Fruit fly (Drosophila melanogaster) whole organism, prepupa: ENCODE measurements around the gene CG34310.

Experiments
- Blimp-1 ChIP-seq: fragments of 200-800 bp; sonication (Bioruptor generic); optimal IDR thresholded peaks from 3 replicates; lab custom pipeline; 2017; ENCODE audit warnings: missing biosample characterization, missing genetic modification characterization, mild to moderate bottlenecking, moderate library complexity, missing genetic modification reagents
- CG10631 ChIP-seq: fragments of 200-800 bp; sonication (Bioruptor generic); optimal IDR thresholded peaks from 2 replicates; lab custom pipeline; 2016; ENCODE audit warnings: missing biosample characterization, missing genetic modification characterization
- CG10669 ChIP-seq: fragments of 200-800 bp; sonication (Bioruptor generic); optimal IDR thresholded peaks from 3 replicates; lab custom pipeline; 2018; ENCODE audit warnings: missing biosample characterization, mild to moderate bottlenecking, missing genetic modification characterization, moderate library complexity
- CG11294 ChIP-seq: fragments of 200-800 bp; sonication (Bioruptor generic); IDR thresholded peaks from 2 replicates; pipeline ENCODE4 v1.3.6; 2022; ENCODE audit warnings: missing biosample characterization, missing genetic modification characterization
- CG11762 ChIP-seq: fragments of 200-800 bp; sonication (Bioruptor generic); optimal IDR thresholded peaks from 3 replicates; lab custom pipeline; 2016; ENCODE audit warnings: missing biosample characterization, missing genetic modification characterization; ENCODE audit not compliant: insufficient read depth
- CG15336 ChIP-seq: fragments of 200-800 bp; sonication (Bioruptor generic); IDR thresholded peaks from 2 replicates; pipeline ENCODE4 v1.3.6; 2022; ENCODE audit warnings: missing biosample characterization, missing genetic modification characterization
- CG16779 ChIP-seq: fragments of 200-800 bp; sonication (Bioruptor generic); optimal IDR thresholded peaks from 3 replicates; lab custom pipeline; 2017; ENCODE audit warnings: missing biosample characterization, mild to moderate bottlenecking, missing genetic modification characterization
- CG3032 ChIP-seq: fragments of 200-800 bp; optimal IDR thresholded peaks from 2 replicates; lab custom pipeline; 2019; ENCODE audit warnings: missing biosample characterization, mild to moderate bottlenecking, missing genetic modification characterization, moderate library complexity
- CG31627 ChIP-seq: fragments of 200-800 bp; sonication (Bioruptor generic); optimal IDR thresholded peaks from 3 replicates; lab custom pipeline; 2016; ENCODE audit warnings: missing biosample characterization, missing genetic modification characterization
- CG34406 ChIP-seq: fragments of 200-800 bp; sonication (Bioruptor generic); optimal IDR thresholded peaks from 3 replicates; lab custom pipeline; 2016; ENCODE audit warnings: missing biosample characterization, missing genetic modification characterization
- CG3919 ChIP-seq: fragments of 200-800 bp; sonication (Bioruptor generic); optimal IDR thresholded peaks from 3 replicates; lab custom pipeline; 2016; ENCODE audit warnings: missing biosample characterization, missing genetic modification characterization
- CG4318 ChIP-seq: fragments of 200-800 bp; sonication (Bioruptor generic); optimal IDR thresholded peaks from 3 replicates; lab custom pipeline; 2017; ENCODE audit warnings: missing biosample characterization, mild to moderate bottlenecking, missing genetic modification characterization
- CG6276 ChIP-seq: fragments of 200-800 bp; sonication (Bioruptor generic); optimal IDR thresholded peaks from 2 replicates; lab custom pipeline; 2017; ENCODE audit warnings: missing biosample characterization, mild to moderate bottlenecking, missing genetic modification characterization
- CG6792 ChIP-seq: fragments of 200-800 bp; sonication (Bioruptor generic); optimal IDR thresholded peaks from 3 replicates; lab custom pipeline; 2016; ENCODE audit warnings: missing biosample characterization, missing genetic modification characterization
- CG6808 ChIP-seq: fragments of 200-800 bp; sonication (Bioruptor generic); optimal IDR thresholded peaks from 3 replicates; lab custom pipeline; 2017; ENCODE audit warnings: missing biosample characterization, missing genetic modification characterization, mild to moderate bottlenecking, moderate library complexity, missing genetic modification reagents
- CG6854 ChIP-seq: fragments of 200-800 bp; sonication (Bioruptor generic); optimal IDR thresholded peaks from 2 replicates; lab custom pipeline; 2017; ENCODE audit warnings: missing biosample characterization, mild to moderate bottlenecking, missing genetic modification characterization
- CG8119 ChIP-seq: fragments of 200-800 bp; sonication (Bioruptor generic); IDR thresholded peaks from 3 replicates; pipeline ENCODE4 v1.3.6; 2022; ENCODE audit warnings: missing biosample characterization, missing genetic modification characterization
- CG8319 ChIP-seq: fragments of 200-800 bp; sonication (Bioruptor generic); optimal IDR thresholded peaks from 3 replicates; lab custom pipeline; 2016; ENCODE audit warnings: missing biosample characterization, missing genetic modification characterization
- CG9139 ChIP-seq: fragments of 200-800 bp; sonication (Bioruptor generic); optimal IDR thresholded peaks from 3 replicates; lab custom pipeline; 2017; ENCODE audit warnings: missing biosample characterization, mild to moderate bottlenecking, missing genetic modification characterization
- Eip75B ChIP-seq: fragments of 200-800 bp; sonication (Bioruptor generic); optimal IDR thresholded peaks from 3 replicates; lab custom pipeline; 2016; ENCODE audit warnings: missing biosample characterization, missing genetic modification characterization
- Eip78C ChIP-seq: fragments of 200-800 bp; sonication (Bioruptor generic); peaks from one replicate; lab custom pipeline; 2016; ENCODE audit warnings: missing biosample characterization, missing genetic modification characterization
- Eip93F ChIP-seq: fragments of 200-800 bp; sonication (Bioruptor generic); optimal IDR thresholded peaks from 2 replicates; lab custom pipeline; 2016; ENCODE audit warnings: missing biosample characterization, mild to moderate bottlenecking, missing genetic modification characterization
- Ets96B ChIP-seq: fragments of 200-800 bp; optimal IDR thresholded peaks from 2 replicates; lab custom pipeline; 2019; ENCODE audit warnings: missing biosample characterization, mild to moderate bottlenecking, missing genetic modification characterization, moderate library complexity
- Gug ChIP-seq: fragments of 200-800 bp; sonication (Bioruptor generic); IDR thresholded peaks from 2 replicates; pipeline ENCODE4 v1.3.6; 2022; ENCODE audit warnings: missing biosample characterization, missing genetic modification characterization
- Hr38 ChIP-seq: sonication (Bioruptor generic); optimal IDR thresholded peaks from 2 replicates; lab custom pipeline; 2016; ENCODE audit warnings: missing biosample characterization, missing genetic modification characterization
- Hr39 ChIP-seq: fragments of 200-800 bp; sonication (Bioruptor generic); optimal IDR thresholded peaks from 2 replicates; lab custom pipeline; 2016; ENCODE audit warnings: missing biosample characterization, missing genetic modification characterization
- Hr4 ChIP-seq: fragments of 200-800 bp; sonication (Bioruptor generic); optimal IDR thresholded peaks from 3 replicates; lab custom pipeline; 2016; ENCODE audit warnings: missing biosample characterization, missing genetic modification characterization
- Lpt ChIP-seq: fragments of 200-800 bp; sonication (Bioruptor generic); optimal IDR thresholded peaks from 3 replicates; lab custom pipeline; 2016; ENCODE audit warnings: missing biosample characterization, missing genetic modification characterization
- Met ChIP-seq: fragments of 200-800 bp; sonication (Bioruptor generic); optimal IDR thresholded peaks from 3 replicates; lab custom pipeline; 2016; ENCODE audit warnings: missing biosample characterization, missing genetic modification characterization
- OdsH ChIP-seq: fragments of 200-800 bp; sonication (Bioruptor generic); optimal IDR thresholded peaks from 3 replicates; lab custom pipeline; 2016; ENCODE audit warnings: missing biosample characterization, missing genetic modification characterization
- Smox ChIP-seq: fragments of 200-800 bp; sonication (Bioruptor generic); optimal IDR thresholded peaks from 3 replicates; lab custom pipeline; 2016; ENCODE audit warnings: missing biosample characterization, missing genetic modification characterization
- Sox102F ChIP-seq: fragments of 200-800 bp; sonication (Bioruptor generic); optimal IDR thresholded peaks from 2 replicates; lab custom pipeline; 2016; ENCODE audit warnings: missing biosample characterization, mild to moderate bottlenecking, missing genetic modification characterization
- Sox14 ChIP-seq: fragments of 200-800 bp; sonication (Bioruptor generic); optimal IDR thresholded peaks from 3 replicates; lab custom pipeline; 2016; ENCODE audit warnings: missing biosample characterization, missing genetic modification characterization
- Sox15 ChIP-seq: fragments of 200-800 bp; sonication (Bioruptor generic); optimal IDR thresholded peaks from 3 replicates; lab custom pipeline; 2016; ENCODE audit warnings: missing biosample characterization, missing genetic modification characterization
- achi ChIP-seq: fragments of 200-800 bp; sonication (Bioruptor generic); optimal IDR thresholded peaks from 3 replicates; lab custom pipeline; 2016; ENCODE audit warnings: missing biosample characterization, missing genetic modification characterization
- dac ChIP-seq: fragments of 200-800 bp; sonication (Bioruptor generic); optimal IDR thresholded peaks from 2 replicates; lab custom pipeline; 2017; ENCODE audit warnings: missing biosample characterization, mild to moderate bottlenecking, missing genetic modification characterization
- dsx ChIP-seq: fragments of 200-800 bp; optimal IDR thresholded peaks from 3 replicates; lab custom pipeline; 2019; ENCODE audit warnings: missing biosample characterization, mild to moderate bottlenecking, missing genetic modification characterization, moderate library complexity; ENCODE audit not compliant: poor library complexity, severe bottlenecking
- eg ChIP-seq: fragments of 200-800 bp; sonication (Bioruptor generic); IDR thresholded peaks from 3 replicates; pipeline ENCODE4 v1.3.6; 2022; ENCODE audit warnings: missing biosample characterization, missing genetic modification characterization
- esn ChIP-seq: fragments of 200-800 bp; sonication (Bioruptor generic); optimal IDR thresholded peaks from 2 replicates; lab custom pipeline; 2016; ENCODE audit warnings: missing biosample characterization, mild to moderate bottlenecking, missing genetic modification characterization, moderate library complexity
- fd59A ChIP-seq: fragments of 200-800 bp; sonication (Bioruptor generic); optimal IDR thresholded peaks from 2 replicates; lab custom pipeline; 2017; ENCODE audit warnings: missing biosample characterization, mild to moderate bottlenecking, missing genetic modification characterization, missing genetic modification reagents
- lz ChIP-seq: fragments of 200-800 bp; sonication (Bioruptor generic); optimal IDR thresholded peaks from 3 replicates; lab custom pipeline; 2016; ENCODE audit warnings: missing biosample characterization, missing genetic modification characterization
- net ChIP-seq: fragments of 200-800 bp; sonication (Bioruptor generic); optimal IDR thresholded peaks from 3 replicates; lab custom pipeline; 2016; ENCODE audit warnings: missing biosample characterization, missing genetic modification characterization
- pdm3 ChIP-seq: fragments of 200-800 bp; sonication (Bioruptor generic); optimal IDR thresholded peaks from 3 replicates; lab custom pipeline; 2016; ENCODE audit warnings: missing biosample characterization, missing genetic modification characterization
- salr ChIP-seq, 2 experiments: fragments of 200-800 bp; sonication (Bioruptor generic); optimal IDR thresholded peaks; 3 replicates each; lab custom pipeline; 2016 to 2018; ENCODE audit warnings: missing biosample characterization in 2 of 2, missing genetic modification characterization in 2 of 2, mild to moderate bottlenecking in 1 of 2
- spab ChIP-seq: fragments of 200-800 bp; sonication (Bioruptor generic); optimal IDR thresholded peaks from 2 replicates; lab custom pipeline; 2017; ENCODE audit warnings: missing biosample characterization, mild to moderate bottlenecking, missing genetic modification characterization, missing genetic modification reagents
- ss ChIP-seq, 2 experiments: fragments of 200-800 bp; sonication (Bioruptor generic); optimal IDR thresholded peaks; 2 replicates in 1 of 2; 3 replicates in 1 of 2; lab custom pipeline; 2017 to 2018; ENCODE audit warnings: mild to moderate bottlenecking in 2 of 2, missing biosample characterization in 2 of 2, missing genetic modification characterization in 2 of 2, moderate library complexity in 1 of 2
- svp ChIP-seq: fragments of 200-800 bp; sonication (Bioruptor generic); peaks from one replicate; lab custom pipeline; 2016; ENCODE audit warnings: missing biosample characterization, missing genetic modification characterization
- vri ChIP-seq: fragments of 200-800 bp; sonication (Bioruptor generic); optimal IDR thresholded peaks from 3 replicates; lab custom pipeline; 2016; ENCODE audit warnings: missing biosample characterization, mild to moderate bottlenecking, missing genetic modification characterization

Gene CG34310

dm6 chr2L:6644421-6645059 is 18.9 kb upstream of the CG34310 start (continued):
- TF ChIP-seq CG3919 (GFP tag; lab: Kevin White, UChicago) (no peak), CG3032 (tag; lab: Kevin White, UChicago) (no peak), ss (GFP tag; optimal IDR thresholded peaks at IDR 0.05; lab: Kevin White, UChicago) (peak in 1 of 2 experiments; percentile 52), Sox102F (GFP tag; lab: Kevin White, UChicago) (peak; percentile 1), Blimp-1 (no peak), CG15336 (no peak), vri (peak; percentile 72), Lpt (GFP tag; lab: Kevin White, UChicago) (no peak), salr (GFP tag; optimal IDR thresholded peaks at IDR 0.05; lab: Kevin White, UChicago) (no peak), spab (no peak), CG6854 (GFP tag; lab: Kevin White, UChicago) (no peak), CG31627 (GFP tag; lab: Kevin White, UChicago) (no peak), Gug (GFP tag; lab: Robert Waterston, UW) (no peak), svp (GFP tag; lab: Kevin White, UChicago) (peak; percentile 71), Hr4 (no peak), Smox (GFP tag; lab: Kevin White, UChicago) (no peak), CG8119 (GFP tag; lab: Robert Waterston, UW) (0 out of 3 replicates have a peak, but pooled peaks have one; percentile 26), CG10631 (GFP tag; lab: Kevin White, UChicago) (no peak), CG9139 (no peak), fd59A (GFP tag; lab: Kevin White, UChicago) (no peak), pdm3 (GFP tag; lab: Kevin White, UChicago) (no peak), Hr39 (GFP tag; lab: Kevin White, UChicago) (no peak), Eip93F (GFP tag; lab: Kevin White, UChicago) (peak; percentile 44), CG34406 (no peak), CG8319 (GFP tag; lab: Kevin White, UChicago) (no peak)
- TF ChIP-seq, all 60 proteins: peak for 13

- TF ChIP-seq dac (GFP tag; lab: Kevin White, UChicago) = peak; percentile 97
- peak; percentile 99 for TF ChIP-seq eg
- TF ChIP-seq esn (GFP tag; lab: Kevin White, UChicago) = peak; percentile 97
- TF ChIP-seq CG6792 = peak; percentile 91
- TF ChIP-seq CG3032 (tag; lab: Kevin White, UChicago) = peak; percentile 84
- TF ChIP-seq OdsH (GFP tag; lab: Kevin White, UChicago) = peak; percentile 96
- peak; percentile 98 for TF ChIP-seq Eip78C (GFP tag; lab: Kevin White, UChicago)
- TF ChIP-seq fd59A (GFP tag; lab: Kevin White, UChicago) = peak; percentile 73
- TF ChIP-seq Met (GFP tag; lab: Kevin White, UChicago) = peak; percentile 95
- peak; percentile 83 for TF ChIP-seq CG6808 (GFP tag; lab: Kevin White, UChicago)
- TF ChIP-seq CG6276 (GFP tag; lab: Kevin White, UChicago) = peak; percentile 99
- peak; percentile 86 for TF ChIP-seq spab
- TF ChIP-seq Sox14 (GFP tag; lab: Kevin White, UChicago) = peak; percentile 97
- peak; percentile 75 for TF ChIP-seq dsx (GFP tag; lab: Kevin White, UChicago)
- peak; percentile 96 for TF ChIP-seq CG11294 (GFP tag; lab: Robert Waterston, UW)
- peak; percentile 80 for TF ChIP-seq CG9139
- TF ChIP-seq CG10669 (GFP tag; lab: Kevin White, UChicago) = peak; percentile 89
- TF ChIP-seq Eip75B (GFP tag; lab: Kevin White, UChicago) = peak; percentile 95
- peak; percentile 98 for TF ChIP-seq svp (GFP tag; lab: Kevin White, UChicago)
- TF ChIP-seq CG4318 = peak; percentile 96
- peak; percentile 89 for TF ChIP-seq Hr38 (GFP tag; lab: Kevin White, UChicago)
- TF ChIP-seq Gug (GFP tag; lab: Robert Waterston, UW) = peak; percentile 94
- peak; percentile 91 for TF ChIP-seq CG11762 (GFP tag; lab: Kevin White, UChicago)
- TF ChIP-seq Sox15 = peak; percentile 86
- TF ChIP-seq Ets96B (tag; lab: Kevin White, UChicago) = peak; percentile 89
- TF ChIP-seq CG16779 = peak; percentile 90
- peak; percentile 96 for TF ChIP-seq lz (GFP tag; lab: Kevin White, UChicago)
- TF ChIP-seq net (GFP tag; lab: Kevin White, UChicago) = peak; percentile 98
- TF ChIP-seq Smox (GFP tag; lab: Kevin White, UChicago) = peak; percentile 95
- peak; percentile 98 for TF ChIP-seq CG15336
- TF ChIP-seq achi (GFP tag; lab: Kevin White, UChicago) = peak; percentile 95
- peak; percentile 83 to 97 for TF ChIP-seq salr (GFP tag; optimal IDR thresholded peaks at IDR 0.05; lab: Kevin White, UChicago)
These were observed 16.3 kb upstream of the CG34310 start for dm6 chr2L:6647103-6647711.
